Fruit fly (Drosophila melanogaster): ENCODE results near the gene MKP-4.

MKP-4 gene

DNA sequence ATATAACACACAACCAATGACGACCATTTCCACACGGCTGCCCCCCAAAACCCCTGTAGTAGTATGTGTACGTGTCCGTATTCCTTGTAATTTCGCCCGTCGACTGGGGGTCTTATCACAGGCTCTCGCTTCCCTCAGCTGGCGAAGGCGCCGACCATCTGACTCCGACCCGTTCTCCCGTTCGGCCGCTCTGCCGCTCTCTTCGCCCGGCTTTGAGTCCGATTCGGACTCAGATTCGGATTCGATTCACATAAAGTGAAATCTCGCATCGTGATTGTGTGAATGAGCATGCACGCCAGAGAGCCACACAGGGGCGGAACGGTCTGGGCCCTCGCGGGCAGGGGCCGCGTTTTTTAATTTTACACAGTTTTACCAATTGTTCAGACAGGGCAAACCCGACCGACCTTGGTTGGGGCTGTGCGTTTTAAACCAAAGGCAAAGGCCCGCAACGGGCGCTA, 42.8 kb downstream of the MKP-4 start (continued):
- TF ChIP-seq CG4820 (GFP tag; optimal IDR thresholded peaks at IDR 0.05) (no peak), exex (tag; optimal IDR thresholded peaks at IDR 0.05) (no peak), Dek (tag; optimal IDR thresholded peaks at IDR 0.05) (peak; percentile 13), CG13424 (tag; optimal IDR thresholded peaks at IDR 0.05) (peak; percentile 23), Rfx (GFP tag; IDR thresholded peaks at IDR 0.05) (peak; percentile 89), CG11504 (tag; optimal IDR thresholded peaks at IDR 0.05) (peak; percentile 16), row (GFP tag; IDR thresholded peaks at IDR 0.05) (peak; percentile 96), CG6689 (GFP tag; IDR thresholded peaks at IDR 0.05) (peak; percentile 53), CG17361 (GFP tag; IDR thresholded peaks at IDR 0.05) (no peak), Hr3 (GFP tag; optimal IDR thresholded peaks at IDR 0.05) (peak; percentile 9), Dip3 (GFP tag; optimal IDR thresholded peaks at IDR 0.05) (peak; percentile 21), CG14014 (GFP tag; IDR thresholded peaks at IDR 0.05) (peak; percentile 57), jing (GFP tag; optimal IDR thresholded peaks at IDR 0.05) (no peak), CG4617 (GFP tag; optimal IDR thresholded peaks at IDR 0.05; ENCODE audit: borderline replicate concordance) (no peak), dmrt99B (tag; optimal IDR thresholded peaks at IDR 0.05) (peak; percentile 9), ara (GFP tag; IDR thresholded peaks at IDR 0.05) (0 out of 2 replicates have a peak, but pooled peaks have one; percentile 29), Bteb2 (GFP tag; optimal IDR thresholded peaks at IDR 0.05) (no peak), pum (GFP tag; optimal IDR thresholded peaks at IDR 0.05) (peak; percentile 24), CG13775 (GFP tag; optimal IDR thresholded peaks at IDR 0.05) (peak; percentile 18), Antp (GFP tag; optimal IDR thresholded peaks at IDR 0.05) (peak; percentile 64), Ravus (GFP tag; IDR thresholded peaks at IDR 0.05) (no peak), vnd (GFP tag; IDR thresholded peaks at IDR 0.05; ENCODE audit: partially characterized antibody) (peak; percentile 40; the same call in 1 of the 3 replicates), Xrp1 (GFP tag; IDR thresholded peaks at IDR 0.05) (0 out of 2 replicates have a peak, but pooled peaks have one; percentile 27), toy (GFP tag; IDR thresholded peaks at IDR 0.05) (0 out of 2 replicates have a peak, but pooled peaks have one; percentile 19), CG10366 (GFP tag; IDR thresholded peaks at IDR 0.05) (peak; percentile 44), CkIIα-i1 (GFP tag; IDR thresholded peaks at IDR 0.05) (no peak), kni (GFP tag; optimal IDR thresholded peaks at IDR 0.05) (peak; percentile 38), CG9609 (GFP tag; optimal IDR thresholded peaks at IDR 0.05) (peak; percentile 35), Rx (GFP tag; IDR thresholded peaks at IDR 0.05) (peak; percentile 52), Med (GFP tag) (peak; percentile 92), CG14860 (GFP tag; IDR thresholded peaks at IDR 0.05; ENCODE audit: partially characterized antibody) (0 out of 3 replicates have a peak, but pooled peaks have one; percentile 30), onecut (GFP tag; IDR thresholded peaks at IDR 0.05) (peak; percentile 31), nerfin-2 (GFP tag; IDR thresholded peaks at IDR 0.05; ENCODE audit: partially characterized antibody) (peak; percentile 54; the same call in 1 of the 2 replicates), CG13296 (GFP tag; optimal IDR thresholded peaks at IDR 0.05) (no peak), al (GFP tag; IDR thresholded peaks at IDR 0.05) (peak; percentile 56), p53 (GFP tag; optimal IDR thresholded peaks at IDR 0.05) (no peak), jumu (GFP tag; optimal IDR thresholded peaks at IDR 0.05) (peak; percentile 27), CG12659 (GFP tag; optimal IDR thresholded peaks at IDR 0.05) (peak; percentile 3), gsb (GFP tag; IDR thresholded peaks at IDR 0.05) (peak; percentile 48; the same call in 1 of the 2 replicates), H2.0 (GFP tag; IDR thresholded peaks at IDR 0.05) (peak; percentile 15; the same call in 1 of the 2 replicates), Mrtf (GFP tag; IDR thresholded peaks at IDR 0.05) (peak; percentile 47; the same call in 2 of the 3 replicates), NfI (GFP tag; optimal IDR thresholded peaks at IDR 0.05) (peak; percentile 36), slou (GFP tag; optimal IDR thresholded peaks at IDR 0.05) (no peak), Camta (GFP tag; optimal IDR thresholded peaks at IDR 0.05) (peak; percentile 5), CG7372 (GFP tag; IDR thresholded peaks at IDR 0.05) (no peak), gem (tag; optimal IDR thresholded peaks at IDR 0.05) (peak; percentile 23), CG11247 (GFP tag; IDR thresholded peaks at IDR 0.05) (peak; percentile 48; the same call in 1 of the 2 replicates), Sin3A (optimal IDR thresholded peaks at IDR 0.05) (no peak), Dip2 (GFP tag; IDR thresholded peaks at IDR 0.05) (no peak), ro (GFP tag; IDR thresholded peaks at IDR 0.05) (0 out of 2 replicates have a peak, but pooled peaks have one; percentile 25), ems (GFP tag; optimal IDR thresholded peaks at IDR 0.05) (peak; percentile 24)

Measured in whole organism, embryonic.